Worm (Caenorhabditis elegans) whole organism, L3 larva: Measurements from ENCODE around the gene idh-2.

Experiments
- R02D3.7 ChIP-seq: fragments of 150-350 bp; optimal IDR thresholded peaks from 2 replicates; lab custom pipeline; 2014; ENCODE audit warnings: missing biosample characterization, missing genetic modification characterization
- ZK546.5 ChIP-seq: sonication (generic microtip); optimal IDR thresholded peaks from 2 replicates; lab custom pipeline; 2017; ENCODE audit warnings: missing biosample characterization, missing genetic modification characterization
- aly-2 ChIP-seq: fragments of 150-350 bp; optimal IDR thresholded peaks from 2 replicates; lab custom pipeline; 2014; ENCODE audit warnings: missing biosample characterization, missing genetic modification characterization
- ama-1 ChIP-seq: fragments of 150-350 bp; optimal IDR thresholded peaks from 2 replicates; lab custom pipeline; 2018
- ceh-16 ChIP-seq: sonication (generic microtip); optimal IDR thresholded peaks from 2 replicates; lab custom pipeline; 2017; ENCODE audit warnings: missing biosample characterization, missing genetic modification characterization
- ceh-28 ChIP-seq: fragments of 150-350 bp; optimal IDR thresholded peaks from 2 replicates; lab custom pipeline; 2014; ENCODE audit warnings: missing biosample characterization, missing genetic modification reagents, missing genetic modification characterization
- ceh-82 ChIP-seq: fragments of 150-350 bp; optimal IDR thresholded peaks from 2 replicates; lab custom pipeline; 2014; ENCODE audit warnings: missing biosample characterization, missing genetic modification characterization
- ceh-9 ChIP-seq: sonication (generic microtip); optimal IDR thresholded peaks from 2 replicates; lab custom pipeline; 2018; ENCODE audit warnings: missing biosample characterization, missing genetic modification characterization
- daf-12 ChIP-seq: fragments of 150-350 bp; optimal IDR thresholded peaks from 2 replicates; lab custom pipeline; 2014; ENCODE audit warnings: missing biosample characterization, missing genetic modification reagents, missing genetic modification characterization
- egl-27 ChIP-seq: sonication (generic microtip); optimal IDR thresholded peaks from 4 replicates; lab custom pipeline; 2017; ENCODE audit warnings: missing biosample characterization, missing genetic modification reagents, missing genetic modification characterization
- egl-5 ChIP-seq: fragments of 150-350 bp; optimal IDR thresholded peaks from 2 replicates; lab custom pipeline; 2017; ENCODE audit warnings: missing biosample characterization, missing genetic modification reagents, missing genetic modification characterization, inconsistent platforms
- elt-1 ChIP-seq: fragments of 150-350 bp; optimal IDR thresholded peaks from 2 replicates; lab custom pipeline; 2014; ENCODE audit warnings: missing biosample characterization, missing genetic modification characterization
- elt-2 ChIP-seq: sonication (generic microtip); optimal IDR thresholded peaks from 2 replicates; lab custom pipeline; 2016; ENCODE audit warnings: missing genetic modification reagents, mild to moderate bottlenecking, missing genetic modification characterization, missing compliant biosample characterization
- elt-3 ChIP-seq, 3 experiments: fragments of 150-350 bp in 1 of 3; sonication (generic microtip) in 2 of 3; optimal IDR thresholded peaks; 2 replicates in 2 of 3; 4 replicates in 1 of 3; lab custom pipeline; 2014 to 2017; ENCODE audit warnings: missing biosample characterization in 3 of 3, missing genetic modification characterization in 3 of 3
- eor-1 ChIP-seq, 2 experiments: fragments of 150-350 bp; optimal IDR thresholded peaks; 2 replicates each; lab custom pipeline; 2014 to 2018; ENCODE audit warnings: missing biosample characterization in 2 of 2, missing genetic modification characterization in 2 of 2
- fkh-10 ChIP-seq: sonication (generic microtip); optimal IDR thresholded peaks from 2 replicates; lab custom pipeline; 2017; ENCODE audit warnings: missing biosample characterization, missing genetic modification reagents, missing genetic modification characterization
- fkh-2 ChIP-seq: fragments of 150-350 bp; optimal IDR thresholded peaks from 2 replicates; lab custom pipeline; 2014; ENCODE audit warnings: missing biosample characterization, missing genetic modification reagents, missing genetic modification characterization
- fos-1 ChIP-seq: fragments of 150-350 bp; optimal IDR thresholded peaks from 2 replicates; lab custom pipeline; 2014; ENCODE audit warnings: missing biosample characterization, missing genetic modification characterization
- hmg-11 ChIP-seq: sonication (generic microtip); optimal IDR thresholded peaks from 2 replicates; lab custom pipeline; 2016; ENCODE audit warnings: missing genetic modification characterization, missing compliant biosample characterization
- jun-1 ChIP-seq: fragments of 150-350 bp; optimal IDR thresholded peaks from 2 replicates; lab custom pipeline; 2014; ENCODE audit warnings: missing biosample characterization, missing genetic modification reagents, missing genetic modification characterization
- lin-15B ChIP-seq: fragments of 150-350 bp; optimal IDR thresholded peaks from 2 replicates; lab custom pipeline; 2014; ENCODE audit warnings: missing biosample characterization, missing genetic modification characterization
- lin-39 ChIP-seq: fragments of 150-350 bp; optimal IDR thresholded peaks from 2 replicates; lab custom pipeline; 2018; ENCODE audit warnings: missing biosample characterization, missing genetic modification reagents, missing genetic modification characterization
- lsy-12 ChIP-seq: sonication (generic microtip); optimal IDR thresholded peaks from 2 replicates; lab custom pipeline; 2016; ENCODE audit warnings: mild to moderate bottlenecking, missing genetic modification characterization, missing compliant biosample characterization
- mdl-1 ChIP-seq: fragments of 150-350 bp; optimal IDR thresholded peaks from 2 replicates; lab custom pipeline; 2014; ENCODE audit warnings: missing biosample characterization, missing genetic modification characterization
- mml-1 ChIP-seq: fragments of 150-350 bp; sonication (generic microtip); optimal IDR thresholded peaks from 3 replicates; lab custom pipeline; 2014; ENCODE audit warnings: missing biosample characterization, missing genetic modification characterization
- nfya-1 ChIP-seq: sonication (generic microtip); optimal IDR thresholded peaks from 2 replicates; lab custom pipeline; 2017; ENCODE audit warnings: missing genetic modification characterization, mild to moderate bottlenecking, missing compliant biosample characterization, antibody characterized with exemption, moderate library complexity; ENCODE audit not compliant: insufficient read depth
- nhr-11 ChIP-seq: fragments of 150-350 bp; optimal IDR thresholded peaks from 2 replicates; lab custom pipeline; 2014; ENCODE audit warnings: missing biosample characterization, missing genetic modification characterization
- nhr-12 ChIP-seq: fragments of 150-350 bp; optimal IDR thresholded peaks from 2 replicates; lab custom pipeline; 2014; ENCODE audit warnings: missing biosample characterization, missing genetic modification characterization
- nhr-23 ChIP-seq: fragments of 150-350 bp; optimal IDR thresholded peaks from 2 replicates; lab custom pipeline; 2014; ENCODE audit warnings: missing biosample characterization, missing genetic modification reagents, missing genetic modification characterization
- nhr-237 ChIP-seq: fragments of 150-350 bp; optimal IDR thresholded peaks from 2 replicates; lab custom pipeline; 2014; ENCODE audit warnings: missing biosample characterization, missing genetic modification characterization
- nhr-25 ChIP-seq: sonication (generic microtip); optimal IDR thresholded peaks from 2 replicates; lab custom pipeline; 2017; ENCODE audit warnings: missing biosample characterization, missing genetic modification characterization
- nhr-28 ChIP-seq: fragments of 150-350 bp; optimal IDR thresholded peaks from 2 replicates; lab custom pipeline; 2014; ENCODE audit warnings: missing biosample characterization, missing genetic modification characterization
- nhr-43 ChIP-seq: sonication (generic microtip); optimal IDR thresholded peaks from 2 replicates; lab custom pipeline; 2016; ENCODE audit warnings: mild to moderate bottlenecking, missing genetic modification characterization, missing compliant biosample characterization; ENCODE audit not compliant: poor library complexity, severe bottlenecking
- nhr-67 ChIP-seq: fragments of 150-350 bp; optimal IDR thresholded peaks from 2 replicates; lab custom pipeline; 2014; ENCODE audit warnings: missing biosample characterization, missing genetic modification characterization
- nhr-76 ChIP-seq: fragments of 150-350 bp; sonication (generic microtip); optimal IDR thresholded peaks from 5 replicates; lab custom pipeline; 2014; ENCODE audit warnings: missing biosample characterization, missing genetic modification characterization
- nhr-77 ChIP-seq: fragments of 150-350 bp; optimal IDR thresholded peaks from 2 replicates; lab custom pipeline; 2014; ENCODE audit warnings: missing biosample characterization, missing genetic modification characterization
- pha-4 ChIP-seq: fragments of 150-350 bp; optimal IDR thresholded peaks from 2 replicates; lab custom pipeline; 2014; ENCODE audit warnings: missing biosample characterization, missing genetic modification reagents, missing genetic modification characterization
- pqm-1 ChIP-seq: fragments of 150-350 bp; optimal IDR thresholded peaks from 2 replicates; lab custom pipeline; 2017; ENCODE audit warnings: missing biosample characterization, missing genetic modification characterization, inconsistent platforms
- sea-2 ChIP-seq: fragments of 150-350 bp; sonication (generic microtip); optimal IDR thresholded peaks from 4 replicates; lab custom pipeline; 2014; ENCODE audit warnings: missing biosample characterization, missing genetic modification reagents, missing genetic modification characterization
- skn-1 ChIP-seq: fragments of 150-350 bp; optimal IDR thresholded peaks from 2 replicates; lab custom pipeline; 2014; ENCODE audit warnings: missing biosample characterization, missing genetic modification characterization
- snpc-4 ChIP-seq: fragments of 150-350 bp; optimal IDR thresholded peaks from 2 replicates; lab custom pipeline; 2014; ENCODE audit warnings: missing biosample characterization, missing genetic modification characterization
- tbx-2 ChIP-seq: sonication (generic microtip); optimal IDR thresholded peaks from 2 replicates; lab custom pipeline; 2016; ENCODE audit warnings: mild to moderate bottlenecking, missing genetic modification characterization, missing compliant biosample characterization
- unc-39 ChIP-seq: sonication (generic microtip); optimal IDR thresholded peaks from 4 replicates; lab custom pipeline; 2017; ENCODE audit warnings: missing biosample characterization, missing genetic modification characterization
- unc-62 ChIP-seq: fragments of 150-350 bp; sonication (generic microtip); optimal IDR thresholded peaks from 4 replicates; lab custom pipeline; 2014; ENCODE audit warnings: missing biosample characterization, missing genetic modification reagents, missing genetic modification characterization
- zag-1 ChIP-seq: fragments of 150-350 bp; optimal IDR thresholded peaks from 2 replicates; lab custom pipeline; 2014; ENCODE audit warnings: missing biosample characterization, missing genetic modification characterization
- ztf-11 ChIP-seq: fragments of 150-350 bp; optimal IDR thresholded peaks from 2 replicates; lab custom pipeline; 2014; ENCODE audit warnings: missing biosample characterization, missing genetic modification characterization
- ztf-4 ChIP-seq: fragments of 150-350 bp; optimal IDR thresholded peaks from 2 replicates; lab custom pipeline; 2014; ENCODE audit warnings: missing biosample characterization, missing genetic modification characterization

The idh-2 gene

DNA sequence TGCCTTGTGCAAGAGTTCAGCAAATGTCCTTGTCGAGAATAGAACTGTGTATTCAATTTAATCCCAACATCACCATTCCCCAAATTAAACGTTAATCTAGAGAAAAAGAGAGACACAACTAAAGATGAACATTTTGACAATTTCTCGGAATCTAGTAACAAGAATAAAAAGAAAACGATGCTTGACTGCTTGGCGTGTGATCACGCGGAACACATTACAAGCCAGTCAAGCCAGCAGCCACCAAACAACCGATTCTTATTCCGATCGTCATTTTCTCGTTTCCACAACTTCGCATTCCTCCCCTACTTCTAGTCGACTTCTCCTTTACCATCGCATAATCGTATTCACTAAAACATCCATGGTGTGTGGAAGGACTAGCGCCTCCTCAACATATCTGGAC lies 33.6 kb downstream of the idh-2 start:
- no peak for TF ChIP-seq pqm-1 (tag; lab: Kevin White, UChicago)
- TF ChIP-seq ceh-9: no peak
- TF ChIP-seq nhr-23 (tag; lab: Kevin White, UChicago): peak; percentile 25
- TF ChIP-seq ceh-82 (tag; lab: Kevin White, UChicago): no peak
- TF ChIP-seq mdl-1: no peak
- no peak for TF ChIP-seq tbx-2 (tag; lab: Kevin White, UChicago)
- TF ChIP-seq egl-5 (tag; lab: Kevin White, UChicago): peak; percentile 19

DNA sequence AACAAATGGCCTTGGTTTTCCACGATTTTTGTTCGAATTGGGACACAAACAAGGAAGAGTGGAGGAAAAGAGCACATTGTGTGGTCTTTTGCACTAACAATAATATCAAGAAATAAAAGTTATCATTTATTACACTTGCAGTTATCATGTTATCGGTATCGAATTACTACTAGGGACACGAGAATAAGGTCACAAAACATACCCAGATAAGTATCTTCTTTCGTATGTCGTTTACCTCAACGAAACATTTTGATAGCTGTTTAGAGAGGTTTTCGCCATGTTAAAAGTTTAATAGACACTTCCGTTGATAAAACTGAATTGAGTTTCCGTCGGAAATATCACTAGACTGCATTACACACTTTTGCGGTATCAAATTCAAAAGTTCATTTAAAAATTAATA lies 35.2 kb downstream of the idh-2 start:
- peak; percentile 42 for TF ChIP-seq elt-2 (tag; lab: Kevin White, UChicago)
- peak; percentile 19 for TF ChIP-seq pqm-1 (tag; lab: Kevin White, UChicago)
- no peak for TF ChIP-seq nhr-237 (tag; lab: Kevin White, UChicago)
- TF ChIP-seq, all 47 proteins: peak for 2

DNA sequence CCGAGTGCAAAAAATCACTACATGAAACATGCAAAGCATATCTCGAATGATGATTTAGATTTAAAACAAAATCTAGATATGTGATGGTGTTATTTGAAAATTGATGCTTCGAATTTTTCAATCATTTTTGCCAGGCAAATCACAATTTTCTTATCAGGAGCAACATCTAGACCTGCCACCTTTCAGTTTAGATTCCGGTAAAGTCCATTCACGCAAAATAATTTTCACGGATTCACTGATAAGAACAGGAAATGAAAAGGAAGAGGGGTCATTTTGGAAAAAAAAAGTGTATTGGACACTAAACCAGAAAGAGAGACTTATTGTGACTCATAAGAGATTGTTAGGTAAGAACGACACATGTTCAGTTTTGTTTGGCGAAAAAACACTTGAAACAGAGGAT lies 36.1 kb downstream of the idh-2 start:
- peak; percentile 8 for TF ChIP-seq pqm-1 (tag; lab: Kevin White, UChicago)
- no peak for TF ChIP-seq nhr-237 (tag; lab: Kevin White, UChicago)
- no peak for TF ChIP-seq mml-1
- peak; percentile 21 for TF ChIP-seq elt-2 (tag; lab: Kevin White, UChicago)

DNA sequence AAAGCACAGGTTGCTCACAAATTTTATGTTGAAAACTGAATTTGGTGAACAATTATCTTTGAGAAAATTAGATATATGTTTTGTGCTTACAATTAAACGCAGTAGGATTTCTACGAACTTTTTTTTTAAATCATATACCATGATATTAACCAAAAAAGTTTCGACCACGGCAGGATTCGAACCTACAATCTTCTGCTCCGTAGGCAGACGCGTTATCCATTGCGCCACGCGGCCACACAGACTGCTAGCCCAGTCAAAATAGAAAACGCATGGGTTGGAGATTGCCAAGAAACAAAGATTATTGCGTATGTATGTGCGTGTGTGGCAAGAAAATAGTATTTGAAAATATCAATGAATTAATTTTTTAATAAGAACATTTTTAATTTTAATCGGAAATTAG lies 36.6 kb downstream of the idh-2 start:
- TF ChIP-seq unc-39 (tag; lab: Kevin White, UChicago) (no peak), nhr-11 (no peak), fkh-10 (no peak), daf-12 (tag; lab: Kevin White, UChicago) (no peak), fkh-2 (tag; lab: Kevin White, UChicago) (no peak), elt-3 (tag; optimal IDR thresholded peaks at IDR 0.05; lab: Kevin White, UChicago) (no peak), ama-1 (lab: Kevin White, UChicago) (no peak), ztf-4 (no peak), ceh-82 (tag; lab: Kevin White, UChicago) (no peak), nhr-25 (tag; lab: Kevin White, UChicago) (peak; percentile 43), ceh-28 (tag; lab: Kevin White, UChicago) (no peak), nhr-67 (tag; lab: Kevin White, UChicago) (no peak), nhr-76 (no peak), nhr-43 (tag; lab: Kevin White, UChicago) (peak; percentile 70), nfya-1 (peak; percentile 57), mml-1 (no peak), nhr-237 (tag; lab: Kevin White, UChicago) (no peak), pha-4 (peak; percentile 31), pqm-1 (tag; lab: Kevin White, UChicago) (peak; percentile 51), sea-2 (GFP tag; lab: Kevin White, UChicago) (no peak), nhr-28 (tag; lab: Kevin White, UChicago) (no peak), ceh-16 (tag; lab: Kevin White, UChicago) (no peak), mdl-1 (no peak), hmg-11 (tag; lab: Kevin White, UChicago) (peak; percentile 68), lin-15B (tag; lab: Kevin White, UChicago) (no peak), aly-2 (no peak), eor-1 (tag; optimal IDR thresholded peaks at IDR 0.05; lab: Kevin White, UChicago) (no peak), egl-27 (tag; lab: Kevin White, UChicago) (no peak), nhr-12 (tag; lab: Kevin White, UChicago) (no peak), unc-62 (GFP tag; lab: Kevin White, UChicago) (no peak), ceh-9 (no peak), R02D3.7 (tag; lab: Kevin White, UChicago) (no peak), lsy-12 (tag; lab: Kevin White, UChicago) (no peak), nhr-77 (tag; lab: Kevin White, UChicago) (no peak), egl-5 (tag; lab: Kevin White, UChicago) (no peak), nhr-23 (tag; lab: Kevin White, UChicago) (no peak), ZK546.5 (tag; lab: Kevin White, UChicago) (no peak), elt-1 (tag; lab: Kevin White, UChicago) (no peak), ztf-11 (no peak), jun-1 (no peak), skn-1 (tag; lab: Kevin White, UChicago) (no peak), fos-1 (no peak), zag-1 (tag; lab: Kevin White, UChicago) (no peak), elt-2 (tag; lab: Kevin White, UChicago) (peak; percentile 26), lin-39 (tag; lab: Kevin White, UChicago) (peak; percentile 79), snpc-4 (tag; lab: Kevin White, UChicago) (no peak), tbx-2 (tag; lab: Kevin White, UChicago) (peak; percentile 27)
